Fruit fly (Drosophila melanogaster) whole organism, wandering third instar larva: Measurements from ENCODE around the gene CG6055.

Experiments
- Abd-B ChIP-seq: fragments of >200 bp; optimal IDR thresholded peaks from 2 replicates; lab custom pipeline; 2017; ENCODE audit warnings: missing biosample characterization, missing genetic modification characterization
- CG32264 ChIP-seq: fragments of 200-800 bp; sonication (Bioruptor generic); optimal IDR thresholded peaks from 2 replicates; lab custom pipeline; 2016; ENCODE audit warnings: missing biosample characterization, missing genetic modification characterization
- CG9705 ChIP-seq: fragments of 200-800 bp; sonication (Bioruptor generic); optimal IDR thresholded peaks from 2 replicates; lab custom pipeline; 2018; ENCODE audit warnings: missing biosample characterization, mild to moderate bottlenecking, missing genetic modification characterization
- CrebA ChIP-seq: fragments of 200-800 bp; sonication (Bioruptor generic); optimal IDR thresholded peaks from 2 replicates; lab custom pipeline; 2016; ENCODE audit warnings: missing biosample characterization, mild to moderate bottlenecking, missing genetic modification characterization, borderline replicate concordance
- Dfd ChIP-seq: fragments of >200 bp; optimal IDR thresholded peaks from 2 replicates; lab custom pipeline; 2017; ENCODE audit warnings: missing biosample characterization, missing genetic modification characterization
- Dif ChIP-seq: fragments of 200-275, 200-300 bp; sonication (Bioruptor generic); optimal IDR thresholded peaks from 2 replicates; lab custom pipeline; 2018; ENCODE audit warnings: missing biosample characterization, missing genetic modification characterization; ENCODE audit not compliant: partially characterized antibody
- GATAd ChIP-seq: sonication (Bioruptor generic); optimal IDR thresholded peaks from 2 replicates; lab custom pipeline; 2016; ENCODE audit warnings: missing biosample characterization, missing genetic modification characterization
- HLH106 ChIP-seq: fragments of 200-800 bp; optimal IDR thresholded peaks from 3 replicates; lab custom pipeline; 2019; ENCODE audit warnings: missing biosample characterization, mild to moderate bottlenecking, missing genetic modification characterization, moderate library complexity
- Hnf4 ChIP-seq: fragments of 200-800 bp; sonication (Bioruptor generic); optimal IDR thresholded peaks from 2 replicates; lab custom pipeline; 2016; ENCODE audit warnings: missing biosample characterization, mild to moderate bottlenecking, missing genetic modification characterization
- Hr78 ChIP-seq: fragments of >200 bp; optimal IDR thresholded peaks from 2 replicates; lab custom pipeline; 2017; ENCODE audit warnings: missing biosample characterization, missing genetic modification characterization
- Hr83 ChIP-seq: fragments of 200-300 bp; sonication (Bioruptor generic); optimal IDR thresholded peaks from 2 replicates; lab custom pipeline; 2016; ENCODE audit warnings: missing biosample characterization, mild to moderate bottlenecking, missing genetic modification characterization, moderate library complexity; ENCODE audit not compliant: poor library complexity, severe bottlenecking
- Jra ChIP-seq: sonication (Bioruptor generic); optimal IDR thresholded peaks from 2 replicates; lab custom pipeline; 2016; ENCODE audit warnings: missing biosample characterization, missing genetic modification characterization
- Mio ChIP-seq: sonication (Bioruptor generic); optimal IDR thresholded peaks from 2 replicates; lab custom pipeline; 2016; ENCODE audit warnings: missing biosample characterization, missing genetic modification characterization
- Myc ChIP-seq: fragments of >200 bp; optimal IDR thresholded peaks from 2 replicates; lab custom pipeline; 2017
- N ChIP-seq: fragments of >200 bp; optimal IDR thresholded peaks from 2 replicates; lab custom pipeline; 2018; ENCODE audit warnings: missing biosample characterization, missing external identifiers, missing genetic modification characterization
- OdsH ChIP-seq: fragments of 200-800 bp; sonication (Bioruptor generic); optimal IDR thresholded peaks from 2 replicates; lab custom pipeline; 2016; ENCODE audit warnings: missing biosample characterization, mild to moderate bottlenecking, missing genetic modification characterization
- Rel ChIP-seq, 2 experiments: fragments of 200-800 bp; sonication (Bioruptor generic) in 1 of 2; optimal IDR thresholded peaks; 2 replicates in 1 of 2; 3 replicates in 1 of 2; lab custom pipeline; 2016 to 2019; ENCODE audit warnings: mild to moderate bottlenecking in 2 of 2, missing biosample characterization in 2 of 2, missing genetic modification characterization in 2 of 2, moderate library complexity in 1 of 2
- Sp1 ChIP-seq: fragments of 200-800 bp; sonication (Bioruptor generic); optimal IDR thresholded peaks from 3 replicates; lab custom pipeline; 2019; ENCODE audit warnings: missing biosample characterization, mild to moderate bottlenecking, missing genetic modification characterization, moderate library complexity
- Vsx2 ChIP-seq: fragments of 200-300, 225-300 bp; sonication (Bioruptor generic); optimal IDR thresholded peaks from 2 replicates; lab custom pipeline; 2018; ENCODE audit warnings: missing biosample characterization, missing genetic modification characterization; ENCODE audit not compliant: partially characterized antibody
- br ChIP-seq: fragments of 200-800 bp; sonication (Bioruptor generic); optimal IDR thresholded peaks from 2 replicates; lab custom pipeline; 2016; ENCODE audit warnings: missing biosample characterization, missing genetic modification characterization
- brk ChIP-seq: fragments of 200-800 bp; sonication (Bioruptor generic); optimal IDR thresholded peaks from 2 replicates; lab custom pipeline; 2016; ENCODE audit warnings: missing biosample characterization, mild to moderate bottlenecking, missing genetic modification characterization
- dl ChIP-seq, 2 experiments: fragments of 175-275, 200-275 bp in 1 of 2; fragments of 200-275 bp in 1 of 2; sonication (Bioruptor generic); optimal IDR thresholded peaks; lab custom pipeline; 2018; ENCODE audit warnings: mild to moderate bottlenecking in 2 of 2, missing biosample characterization in 2 of 2, missing genetic modification characterization in 2 of 2, moderate library complexity in 2 of 2; ENCODE audit not compliant: partially characterized antibody in 2 of 2, insufficient read depth in 1 of 2
- dmrt93B ChIP-seq: fragments of 200-800 bp; sonication (Bioruptor generic); optimal IDR thresholded peaks from 2 replicates; lab custom pipeline; 2018; ENCODE audit warnings: missing biosample characterization, mild to moderate bottlenecking, missing genetic modification characterization
- dsf ChIP-seq: sonication (Bioruptor generic); optimal IDR thresholded peaks from 2 replicates; lab custom pipeline; 2016; ENCODE audit warnings: missing biosample characterization, missing genetic modification characterization, borderline replicate concordance
- ey ChIP-seq: fragments of 200-800 bp; sonication (Bioruptor generic); optimal IDR thresholded peaks from 2 replicates; lab custom pipeline; 2016; ENCODE audit warnings: missing biosample characterization, missing genetic modification characterization
- foxo ChIP-seq, 2 experiments: fragments of 200-800 bp; sonication (Bioruptor generic); optimal IDR thresholded peaks; 2 replicates in 1 of 2; 3 replicates in 1 of 2; lab custom pipeline; 2016 to 2017; ENCODE audit warnings: missing biosample characterization in 2 of 2, missing genetic modification characterization in 2 of 2
- fru ChIP-seq: fragments of 200-800 bp; sonication (Bioruptor generic); optimal IDR thresholded peaks from 3 replicates; lab custom pipeline; 2016; ENCODE audit warnings: missing biosample characterization, mild to moderate bottlenecking, missing genetic modification characterization
- h ChIP-seq: fragments of 200-800 bp; sonication (Bioruptor generic); optimal IDR thresholded peaks from 3 replicates; lab custom pipeline; 2016; ENCODE audit warnings: missing biosample characterization, mild to moderate bottlenecking, missing genetic modification characterization
- jim ChIP-seq: fragments of 175-275, 200-325 bp; sonication (Bioruptor generic); optimal IDR thresholded peaks from 2 replicates; lab custom pipeline; 2016; ENCODE audit warnings: missing biosample characterization, mild to moderate bottlenecking, missing genetic modification characterization
- lola ChIP-seq: fragments of >200 bp; optimal IDR thresholded peaks from 2 replicates; lab custom pipeline; 2017; ENCODE audit warnings: missing biosample characterization, missing genetic modification characterization
- pan ChIP-seq: fragments of >200 bp; optimal IDR thresholded peaks from 2 replicates; lab custom pipeline; 2017
- psq ChIP-seq: fragments of 200-800 bp; sonication (Bioruptor generic); optimal IDR thresholded peaks from 3 replicates; lab custom pipeline; 2017; ENCODE audit warnings: missing biosample characterization, mild to moderate bottlenecking, missing genetic modification characterization, moderate library complexity
- rgr ChIP-seq: fragments of 200-800 bp; sonication (Bioruptor generic); optimal IDR thresholded peaks from 3 replicates; lab custom pipeline; 2016; ENCODE audit warnings: missing biosample characterization, mild to moderate bottlenecking, missing genetic modification characterization
- sage ChIP-seq: fragments of 200-800 bp; sonication (Bioruptor generic); optimal IDR thresholded peaks from 2 replicates; lab custom pipeline; 2016; ENCODE audit warnings: missing biosample characterization, mild to moderate bottlenecking, missing genetic modification characterization
- sv ChIP-seq: fragments of 200-800 bp; sonication (Bioruptor generic); optimal IDR thresholded peaks from 3 replicates; lab custom pipeline; 2016; ENCODE audit warnings: missing biosample characterization, missing genetic modification characterization
- tai ChIP-seq: sonication (Bioruptor generic); optimal IDR thresholded peaks from 2 replicates; lab custom pipeline; 2016; ENCODE audit warnings: missing biosample characterization, missing genetic modification characterization
- usp ChIP-seq: fragments of >200 bp; optimal IDR thresholded peaks from 2 replicates; lab custom pipeline; 2017; ENCODE audit warnings: missing biosample characterization, missing genetic modification characterization
- woc ChIP-seq: sonication (Bioruptor generic); optimal IDR thresholded peaks from 2 replicates; lab custom pipeline; 2016; ENCODE audit warnings: missing biosample characterization, mild to moderate bottlenecking, missing genetic modification characterization

CG6055 gene

DNA sequence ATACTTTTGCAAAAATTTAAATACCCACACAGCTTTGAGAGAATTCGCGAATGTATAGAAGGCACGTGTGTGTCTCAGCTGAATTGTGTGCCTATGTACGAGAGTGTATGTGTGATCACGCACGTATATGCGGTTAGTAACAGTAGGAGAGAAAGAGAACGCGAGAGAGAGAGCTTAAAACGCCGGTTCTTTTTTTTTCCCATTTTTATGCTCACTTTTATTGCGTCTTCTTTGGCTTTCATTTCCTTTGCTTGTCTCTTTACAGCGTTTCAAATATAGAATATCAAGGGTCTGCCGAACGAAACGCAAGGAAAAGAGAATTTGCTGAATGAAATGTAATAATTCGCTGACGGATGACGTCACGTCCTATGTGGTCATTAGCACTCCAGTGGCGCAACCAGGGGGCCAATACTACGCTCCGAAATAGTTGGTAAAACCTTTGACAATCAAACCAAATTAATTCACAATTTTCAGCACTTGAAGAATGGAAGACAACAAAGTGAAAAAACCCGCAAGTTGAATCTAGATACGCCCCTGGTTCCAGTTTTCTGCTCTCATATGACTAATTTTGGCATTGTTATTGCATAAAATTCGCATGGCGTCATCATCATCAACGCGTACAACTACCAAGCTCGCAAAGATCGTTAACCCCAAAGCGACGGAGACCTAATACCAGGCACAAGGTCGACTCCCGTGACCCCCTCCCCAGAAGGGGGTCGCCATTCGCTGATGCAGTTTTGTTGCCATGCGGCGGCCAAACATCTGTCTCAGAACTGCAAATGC is 41.2 kb upstream of the CG6055 start (continued):
- TF ChIP-seq Hr83 (GFP tag; lab: Kevin White, UChicago): peak; percentile 69
- peak; percentile 72 for TF ChIP-seq tai (GFP tag; lab: Kevin White, UChicago)
- peak; percentile 92 for TF ChIP-seq rgr
- TF ChIP-seq lola: no peak
- TF ChIP-seq CG9705 (GFP tag; lab: Kevin White, UChicago): peak; percentile 49

DNA sequence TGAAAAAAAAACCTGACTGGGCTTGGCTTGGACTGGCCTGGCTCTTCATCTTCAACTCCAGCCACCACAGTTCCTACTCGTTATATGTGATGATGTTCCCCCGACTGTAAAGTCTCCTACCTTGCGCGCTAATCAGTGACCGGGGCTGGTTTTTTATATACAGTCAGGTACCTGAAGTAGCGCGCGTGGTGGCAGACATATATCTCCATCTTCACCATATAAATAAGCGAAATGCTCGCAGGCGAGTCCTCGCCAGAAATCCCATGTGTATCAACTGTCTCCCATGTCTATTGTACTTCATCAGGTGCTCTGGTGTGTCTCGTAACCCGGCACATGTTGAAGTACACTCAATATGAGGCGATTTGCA is 40.7 kb upstream of the CG6055 start:
- TF ChIP-seq Hr83 (GFP tag; lab: Kevin White, UChicago): peak; percentile 53
- TF ChIP-seq Dif (GFP tag; lab: Kevin White, UChicago): peak; percentile 3
- no peak for TF ChIP-seq ey (GFP tag; lab: Kevin White, UChicago)

DNA sequence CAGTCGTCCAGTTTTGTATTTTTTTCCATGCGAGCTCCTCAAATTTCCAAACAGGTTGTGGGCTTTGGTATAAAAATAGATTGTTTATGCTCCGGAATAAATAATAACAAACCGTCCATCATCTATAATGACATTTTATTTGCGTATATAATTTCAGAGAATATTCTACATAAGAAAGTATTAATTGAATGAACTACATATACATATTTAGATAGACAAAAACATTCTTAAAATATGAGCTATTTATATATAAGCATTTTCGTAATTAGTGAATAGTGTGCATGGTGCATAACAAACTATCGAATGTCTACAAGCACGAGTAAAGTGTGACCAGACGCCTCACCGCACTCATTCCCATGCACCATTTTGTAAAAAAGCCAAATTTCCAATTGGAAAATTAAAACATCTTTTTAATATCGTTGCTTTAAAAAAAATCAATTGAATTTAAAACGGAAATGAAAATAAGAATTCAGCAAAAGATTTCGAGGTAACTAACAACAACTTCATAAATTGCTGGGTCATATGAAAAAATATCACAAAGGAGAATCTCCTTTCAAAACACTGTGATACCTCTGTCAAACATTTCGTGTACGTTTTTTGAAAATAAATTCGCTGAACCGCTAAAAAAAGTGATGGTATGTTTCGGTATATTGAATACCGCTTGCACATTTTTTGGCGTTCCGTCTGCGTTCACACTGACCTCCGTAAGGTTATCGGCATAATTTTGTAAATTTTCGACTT is 39.8 kb upstream of the CG6055 start, which contains the start of gene muc:
muc (plus strand) TSS at position 541 of the 741 bp plus-strand sequence.
- peak; percentile 62 for TF ChIP-seq HLH106 (tag; lab: Kevin White, UChicago)
- TF ChIP-seq Myc: no peak
- peak; percentile 49 for TF ChIP-seq Hr78 (GFP tag; lab: Kevin White, UChicago)
- TF ChIP-seq Vsx2: no peak
- peak; percentile 36 for TF ChIP-seq sv (GFP tag; lab: Kevin White, UChicago)
- no peak for TF ChIP-seq psq (GFP tag; lab: Kevin White, UChicago)
- TF ChIP-seq Dfd (GFP tag; lab: Kevin White, UChicago): no peak
- TF ChIP-seq N: peak; percentile 93
- TF ChIP-seq Mio: no peak
- TF ChIP-seq Rel (GFP tag; optimal IDR thresholded peaks at IDR 0.05; lab: Kevin White, UChicago): no peak
- no peak for TF ChIP-seq Rel (tag; optimal IDR thresholded peaks at IDR 0.05; lab: Kevin White, UChicago)
- TF ChIP-seq CG9705 (GFP tag; lab: Kevin White, UChicago): peak; percentile 16
- peak; percentile 2 for TF ChIP-seq OdsH (GFP tag; lab: Kevin White, UChicago)
- TF ChIP-seq dl (GFP tag; optimal IDR thresholded peaks at IDR 0.05; lab: Kevin White, UChicago; ENCODE audit: insufficient read depth in 1 of 2, partially characterized antibody in 2 of 2): no peak
- peak; percentile 34 for TF ChIP-seq ey (GFP tag; lab: Kevin White, UChicago)
- no peak for TF ChIP-seq Hr83 (GFP tag; lab: Kevin White, UChicago)
- TF ChIP-seq jim (GFP tag; lab: Kevin White, UChicago): no peak
- TF ChIP-seq usp (GFP tag; lab: Kevin White, UChicago): no peak
- peak; percentile 80 for TF ChIP-seq woc
- TF ChIP-seq Jra (GFP tag; lab: Kevin White, UChicago): peak; percentile 61
- TF ChIP-seq h: peak; percentile 28
- no peak for TF ChIP-seq tai (GFP tag; lab: Kevin White, UChicago)
- TF ChIP-seq Dif (GFP tag; lab: Kevin White, UChicago): no peak
- peak; percentile 54 for TF ChIP-seq brk (GFP tag; lab: Kevin White, UChicago)
- peak; percentile 46 for TF ChIP-seq fru (GFP tag; lab: Kevin White, UChicago)
- peak; percentile 44 for TF ChIP-seq Hnf4 (GFP tag; lab: Kevin White, UChicago)
- peak; percentile 41 for TF ChIP-seq rgr
- no peak for TF ChIP-seq GATAd (GFP tag; lab: Kevin White, UChicago)
- no peak for TF ChIP-seq sage
- TF ChIP-seq CrebA (GFP tag; lab: Kevin White, UChicago): no peak
- peak in 1 of 2 experiments; percentile 50 for TF ChIP-seq foxo (GFP tag; optimal IDR thresholded peaks at IDR 0.05; lab: Kevin White, UChicago)
- TF ChIP-seq dmrt93B (GFP tag; lab: Kevin White, UChicago): peak; percentile 30
- no peak for TF ChIP-seq dsf (GFP tag; lab: Kevin White, UChicago)
- no peak for TF ChIP-seq CG32264 (GFP tag; lab: Kevin White, UChicago)
- TF ChIP-seq Sp1 (GFP tag; lab: Kevin White, UChicago): no peak
- TF ChIP-seq pan (lab: Kevin White, UChicago): no peak
- no peak for TF ChIP-seq Abd-B (GFP tag; lab: Kevin White, UChicago)
- no peak for TF ChIP-seq br
- no peak for TF ChIP-seq lola
